Worm (Caenorhabditis elegans): ENCODE measurements around the gene htp-1.

ce11 chrIV:5396769-5397168, 5.4 kb upstream of the htp-1 start, which contains the start of gene ZK616.3:
- no peak for TF ChIP-seq lin-13 (GFP tag; optimal IDR thresholded peaks at IDR 0.05)
- TF ChIP-seq dmd-8 (GFP tag; IDR thresholded peaks at IDR 0.05), result no peak
- TF ChIP-seq mdt-29 (GFP tag; IDR thresholded peaks at IDR 0.05), result no peak
- no peak for TF ChIP-seq daf-8 (GFP tag; IDR thresholded peaks at IDR 0.05)

Data from whole organism, L4 larva.